Worm (Caenorhabditis elegans): Measurements from ENCODE around the gene efn-2.

- TF ChIP-seq tbx-11 (GFP tag; IDR thresholded peaks at IDR 0.05) (no peak), ets-7 (tag; optimal IDR thresholded peaks at IDR 0.05) (no peak), hmbx-1 (tag; optimal IDR thresholded peaks at IDR 0.05) (no peak), B0310.2 (tag; optimal IDR thresholded peaks at IDR 0.05) (no peak), sea-1 (GFP tag; conservative IDR thresholded peaks at IDR 0.05) (no peak), ceh-13 (GFP tag; optimal IDR thresholded peaks at IDR 0.05) (no peak), ama-1 (optimal IDR thresholded peaks at IDR 0.05) (no peak), hmg-4 (GFP tag; optimal IDR thresholded peaks at IDR 0.05) (no peak), tbx-37 (GFP tag; conservative IDR thresholded peaks at IDR 0.05) (no peak), pes-1 (GFP tag; IDR thresholded peaks at IDR 0.05) (no peak), ceh-36 (tag; optimal IDR thresholded peaks at IDR 0.05) (no peak), F13C5.2 (tag; optimal IDR thresholded peaks at IDR 0.05) (no peak), flt-1 (GFP tag; IDR thresholded peaks at IDR 0.05) (no peak)
Measured at ce11 chrIV:10612281-10612680, 36.1 kb downstream of the efn-2 start.
